Fruit fly (Drosophila melanogaster) whole organism, embryonic: ENCODE results near the gene CG13796.

ENCODE experiments used
- Antp ChIP-seq: fragments of 200-800 bp; sonication (Bioruptor generic); optimal IDR thresholded peaks from 3 replicates; lab custom pipeline; 2016; ENCODE audit warnings: missing biosample characterization, missing genetic modification characterization
- Bdp1 ChIP-seq: fragments of 200-800 bp; sonication (Bioruptor generic); optimal IDR thresholded peaks from 3 replicates; lab custom pipeline; 2016; ENCODE audit warnings: missing biosample characterization, missing genetic modification characterization
- CG10366 ChIP-seq: fragments of 200-800 bp; sonication (Bioruptor generic); IDR thresholded peaks from 2 replicates; pipeline ENCODE4 v1.3.6; 2022; ENCODE audit warnings: missing biosample characterization, missing genetic modification characterization
- CG12391 ChIP-seq: fragments of 200-800 bp; sonication (Bioruptor generic); optimal IDR thresholded peaks from 3 replicates; lab custom pipeline; 2018; ENCODE audit warnings: missing biosample characterization, mild to moderate bottlenecking, missing genetic modification characterization, moderate library complexity
- CG12769 ChIP-seq: fragments of 200-800 bp; sonication (Bioruptor generic); optimal IDR thresholded peaks from 2 replicates; lab custom pipeline; 2019; ENCODE audit warnings: missing biosample characterization, mild to moderate bottlenecking, missing genetic modification characterization, moderate library complexity
- CG13894 ChIP-seq: fragments of 200-800 bp; sonication (Bioruptor generic); optimal IDR thresholded peaks from 3 replicates; lab custom pipeline; 2018; ENCODE audit warnings: missing biosample characterization, mild to moderate bottlenecking, missing genetic modification characterization, moderate library complexity
- CG15696 ChIP-seq: fragments of 200-800 bp; sonication (Bioruptor generic); optimal IDR thresholded peaks from 2 replicates; lab custom pipeline; 2019; ENCODE audit warnings: missing biosample characterization, mild to moderate bottlenecking, missing genetic modification characterization, moderate library complexity
- CG17359 ChIP-seq: fragments of 200-800 bp; sonication (Bioruptor generic); optimal IDR thresholded peaks from 3 replicates; lab custom pipeline; 2018; ENCODE audit warnings: missing biosample characterization, mild to moderate bottlenecking, missing genetic modification characterization, moderate library complexity
- CG18619 ChIP-seq: fragments of 200-800 bp; sonication (Bioruptor generic); optimal IDR thresholded peaks from 3 replicates; lab custom pipeline; 2017; ENCODE audit warnings: missing biosample characterization, mild to moderate bottlenecking, missing genetic modification characterization
- CG2202 ChIP-seq: fragments of 200-800 bp; sonication (Bioruptor generic); optimal IDR thresholded peaks from 2 replicates; lab custom pipeline; 2018; ENCODE audit warnings: missing biosample characterization, mild to moderate bottlenecking, missing genetic modification characterization
- CG30403 ChIP-seq: fragments of 200-800 bp; sonication (Bioruptor generic); optimal IDR thresholded peaks from 3 replicates; lab custom pipeline; 2016; ENCODE audit warnings: missing biosample characterization, missing genetic modification characterization
- CG31388 ChIP-seq: fragments of 200-800 bp; sonication (Bioruptor generic); optimal IDR thresholded peaks from 2 replicates; lab custom pipeline; 2016; ENCODE audit warnings: missing biosample characterization, missing genetic modification characterization
- CG32772 ChIP-seq: fragments of 200-800 bp; sonication (Bioruptor generic); IDR thresholded peaks from 2 replicates; pipeline ENCODE4 v1.3.6; 2022; ENCODE audit warnings: missing biosample characterization, missing genetic modification characterization
- CG33557 ChIP-seq: fragments of 200-800 bp; sonication (Bioruptor generic); optimal IDR thresholded peaks from 2 replicates; lab custom pipeline; 2019; ENCODE audit warnings: missing biosample characterization, mild to moderate bottlenecking, missing genetic modification characterization, moderate library complexity
- CG4360 ChIP-seq: fragments of 200-800 bp; sonication (Bioruptor generic); IDR thresholded peaks from 2 replicates; pipeline ENCODE4 v1.3.6; 2022; ENCODE audit warnings: missing biosample characterization, missing genetic modification characterization
- CG5180 ChIP-seq: fragments of 200-800 bp; sonication (Bioruptor generic); optimal IDR thresholded peaks from 3 replicates; lab custom pipeline; 2017; ENCODE audit warnings: missing biosample characterization, missing genetic modification characterization, mild to moderate bottlenecking, moderate library complexity, missing genetic modification reagents
- CG7556 ChIP-seq: fragments of 200-800 bp; sonication (Bioruptor generic); optimal IDR thresholded peaks from 2 replicates; lab custom pipeline; 2017; ENCODE audit warnings: missing biosample characterization, mild to moderate bottlenecking, missing genetic modification characterization
- CG8359 ChIP-seq: fragments of 200-800 bp; sonication (Bioruptor generic); optimal IDR thresholded peaks from 2 replicates; lab custom pipeline; 2017; ENCODE audit warnings: missing biosample characterization, mild to moderate bottlenecking, missing genetic modification characterization, borderline replicate concordance
- CG9817 ChIP-seq: fragments of 200-800 bp; sonication (Bioruptor generic); optimal IDR thresholded peaks from 2 replicates; lab custom pipeline; 2018; ENCODE audit warnings: missing biosample characterization, mild to moderate bottlenecking, missing genetic modification characterization, moderate library complexity
- Dfd ChIP-seq, 2 experiments: fragments of >200 bp; optimal IDR thresholded peaks; 2 replicates each; lab custom pipeline; 2017; ENCODE audit warnings: missing biosample characterization in 2 of 2, missing genetic modification characterization in 2 of 2
- Doc3 ChIP-seq: fragments of 200-800 bp; sonication (Bioruptor generic); IDR thresholded peaks from 3 replicates; pipeline ENCODE4 v1.3.6; 2022; ENCODE audit warnings: missing biosample characterization, missing genetic modification characterization; ENCODE audit not compliant: partially characterized antibody
- E2f2 ChIP-seq: fragments of 200-800 bp; sonication (Bioruptor generic); IDR thresholded peaks from 2 replicates; pipeline ENCODE4 v1.3.6; 2022; ENCODE audit warnings: missing biosample characterization, missing genetic modification characterization
- Jarid2 ChIP-seq: fragments of 200-800 bp; sonication (Bioruptor generic); optimal IDR thresholded peaks from 3 replicates; lab custom pipeline; 2017; ENCODE audit warnings: mild to moderate bottlenecking, missing biosample characterization, missing genetic modification reagents, missing genetic modification characterization
- Mad ChIP-seq: fragments of 200-800 bp; sonication (Bioruptor generic); optimal IDR thresholded peaks from 2 replicates; lab custom pipeline; 2016; ENCODE audit warnings: missing biosample characterization, missing genetic modification characterization
- Rfx ChIP-seq: fragments of 200-800 bp; sonication (Bioruptor generic); IDR thresholded peaks from 2 replicates; pipeline ENCODE4 v1.3.6; 2022; ENCODE audit warnings: missing biosample characterization, missing genetic modification characterization
- Tbp ChIP-seq: fragments of >200 bp; optimal IDR thresholded peaks from 2 replicates; lab custom pipeline; 2018; ENCODE audit warnings: missing biosample characterization, missing genetic modification characterization
- Trl ChIP-seq, 3 experiments: fragments of >200 bp in 2 of 3; fragments of 200-800 bp in 1 of 3; sonication (Bioruptor generic) in 1 of 3; optimal IDR thresholded peaks; 2 replicates in 1 of 3; 3 replicates in 2 of 3; lab custom pipeline; 2016 to 2017; ENCODE audit warnings: missing biosample characterization in 1 of 3, missing genetic modification characterization in 1 of 3
- ash1 ChIP-seq: fragments of 200-800 bp; sonication (Bioruptor generic); optimal IDR thresholded peaks from 2 replicates; lab custom pipeline; 2018; ENCODE audit warnings: missing biosample characterization, mild to moderate bottlenecking, missing genetic modification characterization
- az2 ChIP-seq: fragments of 200-800 bp; sonication (Bioruptor generic); optimal IDR thresholded peaks from 3 replicates; lab custom pipeline; 2016; ENCODE audit warnings: missing biosample characterization, missing genetic modification characterization
- bbx ChIP-seq: fragments of 200-800 bp; sonication (Bioruptor generic); IDR thresholded peaks from 2 replicates; pipeline ENCODE4 v1.3.6; 2022; ENCODE audit warnings: missing biosample characterization, missing genetic modification characterization; ENCODE audit not compliant: partially characterized antibody
- ci ChIP-seq: fragments of 200-800 bp; sonication (Bioruptor generic); IDR thresholded peaks from 3 replicates; pipeline ENCODE4 v1.3.6; 2022; ENCODE audit warnings: missing biosample characterization, missing genetic modification characterization
- crol ChIP-seq: fragments of 200-800 bp; sonication (Bioruptor generic); IDR thresholded peaks from 2 replicates; pipeline ENCODE4 v1.3.6; 2022; ENCODE audit warnings: missing biosample characterization, missing genetic modification characterization
- da ChIP-seq: fragments of 200-800 bp; sonication (Bioruptor generic); optimal IDR thresholded peaks from 2 replicates; lab custom pipeline; 2016; ENCODE audit warnings: missing biosample characterization, missing genetic modification characterization
- dysf ChIP-seq: fragments of 200-800 bp; sonication (Bioruptor generic); IDR thresholded peaks from 3 replicates; pipeline ENCODE4 v1.3.6; 2022; ENCODE audit warnings: missing biosample characterization, missing genetic modification characterization
- ewg ChIP-seq: fragments of 200-800 bp; sonication (Bioruptor generic); optimal IDR thresholded peaks from 3 replicates; lab custom pipeline; 2017; ENCODE audit warnings: mild to moderate bottlenecking, missing biosample characterization, missing genetic modification reagents, missing genetic modification characterization
- h ChIP-seq: fragments of >200 bp; optimal IDR thresholded peaks from 2 replicates; lab custom pipeline; 2017
- hb ChIP-seq: fragments of 200-800 bp; sonication (Bioruptor generic); IDR thresholded peaks from 3 replicates; pipeline ENCODE4 v1.3.6; 2022; ENCODE audit warnings: missing biosample characterization, missing genetic modification characterization; ENCODE audit not compliant: partially characterized antibody
- lab ChIP-seq: fragments of 200-800 bp; sonication (Bioruptor generic); optimal IDR thresholded peaks from 3 replicates; lab custom pipeline; 2017; ENCODE audit warnings: missing biosample characterization, missing genetic modification characterization, mild to moderate bottlenecking, moderate library complexity, missing genetic modification reagents
- lbe ChIP-seq: fragments of 200-800 bp; sonication (Bioruptor generic); optimal IDR thresholded peaks from 2 replicates; lab custom pipeline; 2016; ENCODE audit warnings: missing biosample characterization, mild to moderate bottlenecking, missing genetic modification characterization
- nom ChIP-seq: fragments of 200-800 bp; sonication (Bioruptor generic); optimal IDR thresholded peaks from 2 replicates; lab custom pipeline; 2017; ENCODE audit warnings: missing biosample characterization, missing genetic modification characterization, mild to moderate bottlenecking, moderate library complexity, missing genetic modification reagents
- rib ChIP-seq: fragments of 200-800 bp; sonication (Bioruptor generic); IDR thresholded peaks from 2 replicates; pipeline ENCODE4 v1.3.6; 2022; ENCODE audit warnings: missing biosample characterization, missing genetic modification characterization
- sd ChIP-seq: fragments of 200-800 bp; sonication (Bioruptor generic); optimal IDR thresholded peaks from 3 replicates; lab custom pipeline; 2018; ENCODE audit warnings: missing biosample characterization, mild to moderate bottlenecking, missing genetic modification characterization, moderate library complexity
- sr ChIP-seq: fragments of 200-800 bp; sonication (Bioruptor generic); IDR thresholded peaks from 3 replicates; pipeline ENCODE4 v1.3.6; 2022; ENCODE audit warnings: missing biosample characterization, missing genetic modification characterization
- stc ChIP-seq: fragments of 200-800 bp; sonication (Bioruptor generic); IDR thresholded peaks from 2 replicates; pipeline ENCODE4 v1.3.6; 2022; ENCODE audit warnings: missing biosample characterization, missing genetic modification characterization
- tll ChIP-seq, 2 experiments: fragments of 200-800 bp in 1 of 2; fragments of >200 bp in 1 of 2; sonication (Bioruptor generic) in 1 of 2; optimal IDR thresholded peaks; 2 replicates each; lab custom pipeline; 2017 to 2019; ENCODE audit warnings: missing biosample characterization in 2 of 2, missing genetic modification characterization in 2 of 2, mild to moderate bottlenecking in 1 of 2, moderate library complexity in 1 of 2
- tup ChIP-seq: fragments of 200-800 bp; sonication (Bioruptor generic); optimal IDR thresholded peaks from 2 replicates; lab custom pipeline; 2016; ENCODE audit warnings: missing biosample characterization, mild to moderate bottlenecking, missing genetic modification characterization, moderate library complexity
- unpg ChIP-seq: fragments of 200-800 bp; sonication (Bioruptor generic); optimal IDR thresholded peaks from 3 replicates; lab custom pipeline; 2018; ENCODE audit warnings: missing biosample characterization, mild to moderate bottlenecking, missing genetic modification characterization, moderate library complexity
- vfl ChIP-seq: fragments of 200-800 bp; sonication (Bioruptor generic); optimal IDR thresholded peaks from 2 replicates; lab custom pipeline; 2016; ENCODE audit warnings: missing biosample characterization, missing genetic modification characterization

Gene CG13796

DNA sequence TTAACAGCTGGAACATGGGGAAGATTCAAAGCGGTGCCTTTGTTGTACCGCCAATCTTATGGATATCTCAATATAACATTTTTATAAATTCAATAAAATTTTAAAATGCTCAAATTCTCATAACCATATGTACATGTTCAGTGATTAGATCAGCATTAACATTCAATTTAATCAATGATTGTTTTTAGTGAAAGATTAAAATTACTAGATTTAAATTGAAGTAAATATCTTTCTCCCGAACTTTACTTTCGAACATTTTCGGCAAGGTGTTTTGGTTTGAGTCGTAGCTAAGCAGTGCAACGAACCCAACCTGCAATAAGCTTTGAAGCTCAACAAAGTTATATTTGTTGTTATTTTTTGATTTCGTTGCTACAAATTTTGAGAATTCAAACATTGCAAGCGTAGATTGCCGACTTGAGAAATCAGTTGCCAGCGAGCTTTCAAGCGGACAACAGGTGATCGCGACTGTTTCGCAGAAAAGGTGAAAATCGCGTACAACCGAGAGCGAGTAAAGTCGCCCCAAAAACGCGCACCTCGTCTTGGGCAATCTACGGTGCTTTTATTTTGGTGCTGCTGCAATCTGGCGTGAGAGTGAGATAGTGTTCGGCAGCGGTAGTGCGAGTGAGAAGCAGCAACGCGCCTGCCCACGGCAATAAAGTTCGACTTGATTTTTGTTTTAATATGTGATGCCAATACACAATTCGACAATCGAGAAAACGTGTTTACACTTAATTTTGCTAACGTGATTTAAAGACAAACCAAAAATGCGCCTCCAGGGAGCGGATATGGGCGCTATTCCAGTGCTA, 29.9 kb downstream of the CG13796 start, which contains the start of gene Tep3 (continued):
- TF ChIP-seq tll (GFP tag; optimal IDR thresholded peaks at IDR 0.05; lab: Kevin White, UChicago), result no peak
- no peak for TF ChIP-seq CG32772 (GFP tag; lab: Robert Waterston, UW)
- no peak for TF ChIP-seq CG15696 (tag; lab: Kevin White, UChicago)
- TF ChIP-seq CG18619 (GFP tag; lab: Kevin White, UChicago), result peak; percentile 7
- no peak for TF ChIP-seq Dfd (GFP tag; optimal IDR thresholded peaks at IDR 0.05; lab: Kevin White, UChicago)
- peak; percentile 26; the same call in 1 of the 2 replicates for TF ChIP-seq bbx
- TF ChIP-seq rib, result no peak
- no peak for TF ChIP-seq E2f2 (GFP tag; lab: Robert Waterston, UW)
- 0 out of 2 replicates have a peak, but pooled peaks have one; percentile 59 for TF ChIP-seq Rfx
- TF ChIP-seq CG5180 (GFP tag; lab: Kevin White, UChicago), result no peak
- TF ChIP-seq CG33557 (GFP tag; lab: Kevin White, UChicago), result no peak
- TF ChIP-seq CG30403, result peak; percentile 29
- TF ChIP-seq CG4360 (GFP tag; lab: Robert Waterston, UW), result 0 out of 2 replicates have a peak, but pooled peaks have one; percentile 18
- no peak for TF ChIP-seq Trl (optimal IDR thresholded peaks at IDR 0.05; lab: Kevin White, UChicago)
- TF ChIP-seq Trl (GFP tag; optimal IDR thresholded peaks at IDR 0.05; lab: Kevin White, UChicago), result peak; percentile 2
- no peak for TF ChIP-seq stc (GFP tag; lab: Robert Waterston, UW)
- no peak for TF ChIP-seq Tbp (GFP tag; lab: Kevin White, UChicago)
- TF ChIP-seq h (lab: Kevin White, UChicago), result no peak
- peak; percentile 33; the same call in 1 of the 3 replicates for TF ChIP-seq dysf (GFP tag; lab: Robert Waterston, UW)
- TF ChIP-seq sr (GFP tag; lab: Robert Waterston, UW), result peak; percentile 71
- TF ChIP-seq lab (GFP tag; lab: Kevin White, UChicago), result peak; percentile 36
- TF ChIP-seq crol (GFP tag; lab: Robert Waterston, UW), result no peak
- TF ChIP-seq ash1 (GFP tag; lab: Kevin White, UChicago), result no peak
- peak; percentile 57 for TF ChIP-seq CG13894 (tag; lab: Kevin White, UChicago)
- TF ChIP-seq Antp (GFP tag; lab: Kevin White, UChicago), result peak; percentile 20
- 0 out of 2 replicates have a peak, but pooled peaks have one; percentile 15 for TF ChIP-seq CG10366
- no peak for TF ChIP-seq CG12391
- TF ChIP-seq CG17359 (tag; lab: Kevin White, UChicago), result no peak
- no peak for TF ChIP-seq Mad (GFP tag; lab: Kevin White, UChicago)
- no peak for TF ChIP-seq CG7556
- TF ChIP-seq unpg, result peak; percentile 14
- TF ChIP-seq Doc3 (GFP tag; lab: Robert Waterston, UW), result no peak
- no peak for TF ChIP-seq tup (GFP tag; lab: Kevin White, UChicago)
- TF ChIP-seq lbe, result peak; percentile 13
- TF ChIP-seq hb (GFP tag; lab: Robert Waterston, UW), result no peak
- TF ChIP-seq nom (GFP tag; lab: Kevin White, UChicago), result no peak
- TF ChIP-seq az2 (GFP tag; lab: Kevin White, UChicago), result peak; percentile 4
- peak; percentile 31 for TF ChIP-seq sd (tag; lab: Kevin White, UChicago)
- TF ChIP-seq, all 482 proteins: peak for 109

DNA sequence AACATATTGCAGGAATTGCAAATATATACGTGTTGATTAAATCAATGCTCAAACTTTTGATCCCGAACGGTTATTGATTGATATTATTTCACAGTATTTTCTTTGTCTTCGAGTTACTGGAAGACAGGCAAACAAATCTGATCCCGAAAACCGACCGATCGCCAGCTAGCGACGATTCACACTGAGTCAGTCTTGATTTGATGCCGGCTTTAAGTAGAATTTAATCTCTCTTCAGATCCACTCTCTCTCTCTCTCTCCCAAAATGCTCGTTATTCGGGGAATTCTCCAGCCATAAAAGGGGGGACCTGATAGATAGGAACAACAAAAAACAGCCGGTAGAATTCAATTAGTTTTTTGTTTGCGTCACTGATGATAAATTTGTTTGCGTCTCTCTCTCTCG, 31.1 kb downstream of the CG13796 start, which contains the start of gene Tep2:
Tep2 (minus strand) TSS at position 185 of the 400 bp plus-strand sequence.
- no peak for TF ChIP-seq da (GFP tag; lab: Kevin White, UChicago)
- TF ChIP-seq bbx, result peak; percentile 38; the same call in 1 of the 2 replicates
- TF ChIP-seq CG9817 (tag; lab: Kevin White, UChicago), result no peak
- TF ChIP-seq vfl (GFP tag; lab: Kevin White, UChicago), result no peak
- no peak for TF ChIP-seq Bdp1 (GFP tag; lab: Kevin White, UChicago)
- TF ChIP-seq ewg, result no peak
- TF ChIP-seq ci (GFP tag; lab: Robert Waterston, UW), result peak; percentile 56; the same call in 2 of the 3 replicates
- no peak for TF ChIP-seq CG31388
- no peak for TF ChIP-seq CG2202 (tag; lab: Kevin White, UChicago)
- TF ChIP-seq rib, result 0 out of 2 replicates have a peak, but pooled peaks have one; percentile 25
- TF ChIP-seq CG12769, result peak; percentile 42
- peak; percentile 23 for TF ChIP-seq CG8359 (GFP tag; lab: Kevin White, UChicago)
- TF ChIP-seq Trl (optimal IDR thresholded peaks at IDR 0.05; lab: Kevin White, UChicago), result peak; percentile 58 to 69
- no peak for TF ChIP-seq Trl (GFP tag; optimal IDR thresholded peaks at IDR 0.05; lab: Kevin White, UChicago)
- peak; percentile 83 for TF ChIP-seq Jarid2 (GFP tag; lab: Kevin White, UChicago)
